Worm (Caenorhabditis elegans) whole organism, young adult: ENCODE data around the gene T04B2.3.

ENCODE experiments used
- B0019.2 ChIP-seq: fragments of 200-800 bp; sonication (Bioruptor generic); conservative IDR thresholded peaks from 2 replicates; pipeline ENCODE4 v1.3.6; 2022; ENCODE audit warnings: missing genetic modification reagents, missing genetic modification characterization, missing compliant biosample characterization
- F23B12.7 ChIP-seq: sonication (generic microtip); optimal IDR thresholded peaks from 2 replicates; lab custom pipeline; 2017; ENCODE audit warnings: missing genetic modification characterization, mild to moderate bottlenecking, missing compliant biosample characterization, antibody characterized with exemption, moderate library complexity; ENCODE audit not compliant: insufficient read depth
- F49E8.2 ChIP-seq: sonication (generic microtip); optimal IDR thresholded peaks from 3 replicates; lab custom pipeline; 2017; ENCODE audit warnings: missing genetic modification characterization, mild to moderate bottlenecking, missing compliant biosample characterization, antibody characterized with exemption, moderate library complexity; ENCODE audit not compliant: insufficient read depth
- K11D2.4 ChIP-seq: fragments of 200-800 bp; sonication (Bioruptor generic); IDR thresholded peaks from 2 replicates; pipeline ENCODE4 v1.3.6; 2022; ENCODE audit warnings: missing genetic modification reagents, missing genetic modification characterization, missing compliant biosample characterization
- T26A5.8 ChIP-seq: sonication (generic microtip); optimal IDR thresholded peaks from 2 replicates; lab custom pipeline; 2016; ENCODE audit warnings: missing genetic modification characterization, missing compliant biosample characterization
- Y53G8AR.9 ChIP-seq: fragments of 200-800 bp; sonication (Bioruptor generic); conservative IDR thresholded peaks from 2 replicates; pipeline ENCODE4 v1.3.6; 2022; ENCODE audit warnings: missing genetic modification reagents, missing genetic modification characterization, missing compliant biosample characterization
- Y67H2A.10 ChIP-seq: fragments of 200-800 bp; sonication (Bioruptor generic); conservative IDR thresholded peaks from 2 replicates; pipeline ENCODE4 v1.3.6; 2022; ENCODE audit warnings: missing genetic modification reagents, missing genetic modification characterization, missing compliant biosample characterization
- Y79H2A.3 ChIP-seq: fragments of 200-800 bp; sonication (Bioruptor generic); conservative IDR thresholded peaks from 2 replicates; pipeline ENCODE4 v1.3.6; 2022; ENCODE audit warnings: missing genetic modification reagents, missing genetic modification characterization, missing compliant biosample characterization
- aptf-3 ChIP-seq: fragments of 200-800 bp; sonication (Bioruptor generic); IDR thresholded peaks from 2 replicates; pipeline ENCODE4 v1.3.6; 2022; ENCODE audit warnings: missing genetic modification characterization, missing compliant biosample characterization
- attf-3 ChIP-seq: fragments of 200-800 bp; sonication (Bioruptor generic); conservative IDR thresholded peaks from 2 replicates; pipeline ENCODE4 v1.3.6; 2022; ENCODE audit warnings: missing genetic modification reagents, missing genetic modification characterization, missing compliant biosample characterization
- cebp-2 ChIP-seq: fragments of 200-800 bp; sonication (Bioruptor generic); IDR thresholded peaks from 2 replicates; pipeline ENCODE4 v1.3.6; 2022; ENCODE audit warnings: missing genetic modification characterization, missing compliant biosample characterization
- ceh-100 ChIP-seq: fragments of 200-800 bp; sonication (Bioruptor generic); IDR thresholded peaks from 2 replicates; pipeline ENCODE4 v1.3.6; 2022; ENCODE audit warnings: missing genetic modification reagents, missing genetic modification characterization, missing compliant biosample characterization
- chd-7 ChIP-seq: sonication (generic microtip); optimal IDR thresholded peaks from 2 replicates; lab custom pipeline; 2016; ENCODE audit warnings: mild to moderate bottlenecking, missing genetic modification characterization, moderate library complexity, missing compliant biosample characterization
- dox-1 ChIP-seq: fragments of 200-800 bp; sonication (Bioruptor generic); IDR thresholded peaks from 2 replicates; pipeline ENCODE4 v1.3.6; 2022; ENCODE audit warnings: missing genetic modification reagents, missing genetic modification characterization, missing compliant biosample characterization
- dpl-1 ChIP-seq: fragments of 150-350 bp; optimal IDR thresholded peaks from 2 replicates; lab custom pipeline; 2014; ENCODE audit warnings: missing biosample characterization, missing genetic modification reagents, missing genetic modification characterization
- efl-1 ChIP-seq: fragments of 150-350 bp; optimal IDR thresholded peaks from 2 replicates; lab custom pipeline; 2014; ENCODE audit warnings: missing biosample characterization, missing genetic modification reagents, missing genetic modification characterization
- egl-18 ChIP-seq: fragments of 200-800 bp; sonication (Bioruptor generic); IDR thresholded peaks from 2 replicates; pipeline ENCODE4 v1.3.6; 2022; ENCODE audit warnings: missing genetic modification reagents, missing genetic modification characterization, missing compliant biosample characterization
- fkh-3 ChIP-seq: sonication (generic microtip); optimal IDR thresholded peaks from 2 replicates; lab custom pipeline; 2016; ENCODE audit warnings: mild to moderate bottlenecking, missing genetic modification characterization, missing compliant biosample characterization
- gei-17 ChIP-seq: fragments of 200-800 bp; sonication (Bioruptor generic); optimal IDR thresholded peaks from 2 replicates; lab custom pipeline; 2018; ENCODE audit warnings: mild to moderate bottlenecking, missing genetic modification characterization, missing compliant biosample characterization
- him-1 ChIP-seq: sonication (generic microtip); optimal IDR thresholded peaks from 2 replicates; lab custom pipeline; 2016; ENCODE audit warnings: missing genotype, missing genetic modification reagents, missing genetic modification characterization, missing compliant biosample characterization
- hlh-12 ChIP-seq: sonication (generic microtip); optimal IDR thresholded peaks from 2 replicates; lab custom pipeline; 2016; ENCODE audit warnings: missing genetic modification characterization, missing compliant biosample characterization
- hlh-26 ChIP-seq: fragments of 200-800 bp; sonication (Bioruptor generic); conservative IDR thresholded peaks from 2 replicates; pipeline ENCODE4 v1.3.6; 2022; ENCODE audit warnings: missing genetic modification reagents, missing genetic modification characterization, missing compliant biosample characterization
- hmg-20 ChIP-seq: fragments of 200-800 bp; sonication (Bioruptor generic); IDR thresholded peaks from 2 replicates; pipeline ENCODE4 v1.3.6; 2022; ENCODE audit warnings: missing genetic modification reagents, missing genetic modification characterization, missing compliant biosample characterization
- lin-54 ChIP-seq: fragments of 200-800 bp; sonication (Bioruptor generic); optimal IDR thresholded peaks from 2 replicates; lab custom pipeline; 2018; ENCODE audit warnings: mild to moderate bottlenecking, missing genetic modification characterization, missing compliant biosample characterization
- lir-1 ChIP-seq: fragments of 200-800 bp; sonication (Bioruptor generic); conservative IDR thresholded peaks from 2 replicates; pipeline ENCODE4 v1.3.6; 2022; ENCODE audit warnings: missing genetic modification reagents, missing genetic modification characterization, missing compliant biosample characterization
- lsl-1 ChIP-seq: fragments of 200-800 bp; sonication (Bioruptor generic); optimal IDR thresholded peaks from 2 replicates; lab custom pipeline; 2018; ENCODE audit warnings: mild to moderate bottlenecking, missing genetic modification characterization, moderate library complexity, missing compliant biosample characterization
- lsy-27 ChIP-seq: sonication (generic microtip); optimal IDR thresholded peaks from 2 replicates; lab custom pipeline; 2017; ENCODE audit warnings: missing genetic modification characterization, mild to moderate bottlenecking, missing compliant biosample characterization, antibody characterized with exemption, missing genotype, borderline replicate concordance; ENCODE audit not compliant: insufficient read depth
- madf-3 ChIP-seq: fragments of 200-800 bp; sonication (Bioruptor generic); IDR thresholded peaks from 2 replicates; pipeline ENCODE4 v1.3.6; 2022; ENCODE audit warnings: missing genetic modification reagents, missing genetic modification characterization, missing compliant biosample characterization
- madf-6 ChIP-seq: fragments of 200-800 bp; sonication (Bioruptor generic); IDR thresholded peaks from 2 replicates; pipeline ENCODE4 v1.3.6; 2022; ENCODE audit warnings: missing genetic modification reagents, missing genetic modification characterization, missing compliant biosample characterization
- madf-8 ChIP-seq: fragments of 200-800 bp; sonication (Bioruptor generic); conservative IDR thresholded peaks from 2 replicates; pipeline ENCODE4 v1.3.6; 2022; ENCODE audit warnings: missing genetic modification reagents, missing genetic modification characterization, missing compliant biosample characterization
- mcd-1 ChIP-seq: fragments of 200-800 bp; sonication (Bioruptor generic); IDR thresholded peaks from 2 replicates; pipeline ENCODE4 v1.3.6; 2022; ENCODE audit warnings: missing genetic modification reagents, missing genetic modification characterization, missing compliant biosample characterization
- mel-28 ChIP-seq: sonication (generic microtip); optimal IDR thresholded peaks from 2 replicates; lab custom pipeline; 2016; ENCODE audit warnings: borderline replicate concordance, mild to moderate bottlenecking, missing genetic modification characterization, missing compliant biosample characterization
- nfyb-1 ChIP-seq: fragments of 200-800 bp; sonication (Bioruptor generic); IDR thresholded peaks from 2 replicates; pipeline ENCODE4 v1.3.6; 2022; ENCODE audit warnings: missing genetic modification reagents, missing genetic modification characterization, missing compliant biosample characterization
- nhr-179 ChIP-seq: sonication (generic microtip); optimal IDR thresholded peaks from 2 replicates; lab custom pipeline; 2016; ENCODE audit warnings: mild to moderate bottlenecking, missing genetic modification characterization, missing compliant biosample characterization
- nhr-80 ChIP-seq: sonication (generic microtip); optimal IDR thresholded peaks from 2 replicates; lab custom pipeline; 2016; ENCODE audit warnings: missing genetic modification characterization, missing compliant biosample characterization
- nhr-90 ChIP-seq: sonication (generic microtip); optimal IDR thresholded peaks from 2 replicates; lab custom pipeline; 2016; ENCODE audit warnings: missing genotype, mild to moderate bottlenecking, missing genetic modification characterization, missing compliant biosample characterization
- pha-4 ChIP-seq: fragments of 150-350 bp; sonication (generic microtip); optimal IDR thresholded peaks from 2 replicates; lab custom pipeline; 2014; ENCODE audit warnings: missing biosample characterization, missing genetic modification reagents, missing genetic modification characterization
- rcor-1 ChIP-seq: fragments of 200-800 bp; sonication (Bioruptor generic); IDR thresholded peaks from 2 replicates; pipeline ENCODE4 v1.3.6; 2022; ENCODE audit warnings: missing genetic modification reagents, missing genetic modification characterization, missing compliant biosample characterization
- rec-8 ChIP-seq, 2 experiments: sonication (generic microtip); optimal IDR thresholded peaks; 2 replicates each; lab custom pipeline; 2016; ENCODE audit warnings: mild to moderate bottlenecking in 2 of 2, missing genetic modification characterization in 2 of 2, missing genetic modification reagents in 2 of 2, missing genotype in 2 of 2, missing biosample characterization in 1 of 2, missing compliant biosample characterization in 1 of 2, moderate library complexity in 1 of 2
- snpc-3.4 ChIP-seq: sonication (generic microtip); optimal IDR thresholded peaks from 2 replicates; lab custom pipeline; 2017; ENCODE audit warnings: missing genetic modification characterization, mild to moderate bottlenecking, missing compliant biosample characterization, antibody characterized with exemption, moderate library complexity, missing genotype, missing genetic modification reagents
- somi-1 ChIP-seq: fragments of 200-800 bp; sonication (Bioruptor generic); optimal IDR thresholded peaks from 2 replicates; lab custom pipeline; 2018; ENCODE audit warnings: mild to moderate bottlenecking, missing genetic modification characterization, missing compliant biosample characterization
- tlf-1 ChIP-seq: fragments of 200-800 bp; sonication (Bioruptor generic); optimal IDR thresholded peaks from 2 replicates; lab custom pipeline; 2018; ENCODE audit warnings: mild to moderate bottlenecking, missing genetic modification characterization, missing compliant biosample characterization
- ztf-18 ChIP-seq: sonication (generic microtip); optimal IDR thresholded peaks from 2 replicates; lab custom pipeline; 2016; ENCODE audit warnings: missing genotype, mild to moderate bottlenecking, missing genetic modification characterization, missing compliant biosample characterization
- ztf-26 ChIP-seq: sonication (generic microtip); optimal IDR thresholded peaks from 2 replicates; lab custom pipeline; 2017; ENCODE audit warnings: missing genetic modification characterization, missing compliant biosample characterization
- ztf-28 ChIP-seq: fragments of 200-800 bp; sonication (Bioruptor generic); IDR thresholded peaks from 2 replicates; pipeline ENCODE4 v1.3.6; 2022; ENCODE audit warnings: missing genetic modification reagents, missing genetic modification characterization, missing compliant biosample characterization

T04B2.3 gene

DNA sequence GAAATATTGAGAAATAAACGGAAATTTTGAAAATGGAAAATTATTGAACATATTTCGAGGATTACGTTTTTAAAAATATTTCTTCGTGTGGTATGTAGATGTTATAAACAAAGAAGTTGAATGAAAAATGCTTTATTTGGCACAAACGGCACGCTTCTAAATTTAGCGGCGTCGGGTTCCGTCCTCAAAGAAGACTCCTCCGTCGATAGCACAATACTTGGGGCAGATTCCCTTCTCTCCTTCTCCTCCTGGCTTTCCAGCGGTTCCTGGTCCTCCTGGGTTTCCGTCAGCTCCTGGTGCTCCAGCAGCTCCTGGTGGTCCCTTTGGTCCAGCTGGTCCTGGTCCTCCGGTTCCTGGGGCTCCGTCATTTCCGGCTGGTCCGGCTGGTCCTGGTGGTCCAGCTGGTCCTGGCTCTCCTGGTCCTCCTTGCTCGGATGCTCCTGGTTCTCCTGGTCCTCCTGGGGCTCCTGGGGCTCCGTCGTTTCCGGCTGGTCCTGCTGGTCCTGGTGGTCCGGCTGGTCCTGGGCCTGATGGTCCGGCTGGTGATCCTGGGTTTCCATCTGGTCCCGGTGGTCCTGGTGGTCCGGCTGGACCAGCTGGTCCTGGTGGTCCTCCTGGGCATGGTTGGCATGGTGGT lies 37.2 kb downstream of the T04B2.3 start, which contains the start of gene W01B6.8 (continued):
- TF ChIP-seq ztf-28 (no peak), madf-8 (no peak), aptf-3 (GFP tag; lab: Robert Waterston, UW) (no peak), K11D2.4 (GFP tag; lab: Robert Waterston, UW) (no peak), F49E8.2 (no peak), mel-28 (tag; lab: Kevin White, UChicago) (no peak), gei-17 (GFP tag; lab: Kevin White, UChicago) (no peak), attf-3 (GFP tag; lab: Robert Waterston, UW) (no peak), efl-1 (GFP tag; lab: Kevin White, UChicago) (no peak), hlh-26 (no peak), nhr-179 (no peak), madf-6 (GFP tag; lab: Robert Waterston, UW) (no peak), B0019.2 (no peak), lsy-27 (no peak), nfyb-1 (GFP tag; lab: Robert Waterston, UW) (no peak), hlh-12 (tag; lab: Kevin White, UChicago) (no peak), Y53G8AR.9 (GFP tag; lab: Robert Waterston, UW) (no peak), ztf-26 (tag; lab: Kevin White, UChicago) (no peak), F23B12.7 (no peak), ceh-100 (GFP tag; lab: Robert Waterston, UW) (no peak), dpl-1 (GFP tag; lab: Kevin White, UChicago) (no peak), cebp-2 (no peak), lir-1 (GFP tag; lab: Robert Waterston, UW) (0 out of 2 replicates have a peak, but pooled peaks have one; percentile 7), egl-18 (no peak), fkh-3 (tag; lab: Kevin White, UChicago) (peak; percentile 10), him-1 (tag; lab: Kevin White, UChicago) (no peak), madf-3 (GFP tag; lab: Robert Waterston, UW) (no peak), mcd-1 (GFP tag; lab: Robert Waterston, UW) (peak; percentile 44; the same call in 1 of the 2 replicates), Y79H2A.3 (no peak)
- TF ChIP-seq, all 124 proteins: peak for 6

DNA sequence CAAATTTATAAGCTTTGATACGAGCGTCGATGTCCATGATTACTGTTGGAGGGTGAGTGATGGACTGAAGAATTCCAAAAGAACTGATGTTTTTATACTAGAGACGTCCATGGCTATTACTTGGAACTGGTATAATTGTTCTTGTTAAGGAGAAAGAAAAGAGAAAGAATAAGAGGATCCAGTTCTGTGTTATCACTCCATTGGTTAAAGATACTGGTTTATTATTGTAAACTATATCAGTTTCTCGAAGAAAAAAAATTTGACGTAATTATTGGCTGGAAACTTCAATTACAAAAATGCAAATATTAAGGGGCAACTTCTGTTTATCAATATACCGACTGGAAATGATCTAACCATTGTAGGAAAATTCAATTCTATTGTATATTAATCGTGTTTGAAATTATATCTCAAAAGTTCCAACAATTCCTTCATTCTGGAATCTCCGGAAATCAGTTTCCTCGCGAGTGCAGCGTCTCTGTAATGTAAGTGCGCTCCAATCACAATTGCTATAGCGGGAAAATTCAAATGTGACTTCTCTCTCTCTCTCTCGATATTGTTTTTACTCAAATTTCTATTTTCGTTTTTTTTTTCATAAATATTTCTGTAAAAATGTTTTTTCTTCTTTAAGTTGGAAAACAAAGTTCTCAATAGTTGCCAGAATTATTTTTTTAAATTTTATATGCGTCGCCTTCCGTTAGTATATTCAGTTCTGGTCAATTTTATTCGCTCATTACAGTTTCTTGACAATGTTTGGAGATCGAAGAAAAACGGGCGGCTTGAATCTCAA lies 38.4 kb downstream of the T04B2.3 start, which contains the start of the genes col-2 and ndc-80:
TSS of gene col-2 (minus strand) at position 51 of the 787 bp plus-strand sequence.
TSS of gene ndc-80 (plus strand) at position 737 of the 787 bp plus-strand sequence.
- TF ChIP-seq pha-4 (tag; lab: Kevin White, UChicago) = peak; percentile 12
- TF ChIP-seq T26A5.8 = no peak
- no peak for TF ChIP-seq Y67H2A.10 (GFP tag; lab: Robert Waterston, UW)
- no peak for TF ChIP-seq hlh-26
- 0 out of 2 replicates have a peak, but pooled peaks have one; percentile 13 for TF ChIP-seq rcor-1
- TF ChIP-seq tlf-1 (GFP tag; lab: Kevin White, UChicago) = no peak
- peak; percentile 32 for TF ChIP-seq nhr-80
- TF ChIP-seq nhr-90 (tag; lab: Kevin White, UChicago) = no peak
- TF ChIP-seq ztf-18 (tag; lab: Kevin White, UChicago) = no peak
- peak; percentile 78 for TF ChIP-seq lin-54 (GFP tag; lab: Kevin White, UChicago)
- no peak for TF ChIP-seq hmg-20 (GFP tag; lab: Robert Waterston, UW)
- peak; percentile 91 for TF ChIP-seq F23B12.7
- no peak for TF ChIP-seq somi-1
- TF ChIP-seq fkh-3 (tag; lab: Kevin White, UChicago) = no peak
- TF ChIP-seq snpc-3.4 (tag; lab: Kevin White, UChicago) = peak; percentile 55
- TF ChIP-seq F49E8.2 = peak; percentile 37
- TF ChIP-seq ceh-100 (GFP tag; lab: Robert Waterston, UW) = peak; percentile 95
- TF ChIP-seq dox-1 (GFP tag; lab: Robert Waterston, UW) = peak; percentile 56
- peak; percentile 44 for TF ChIP-seq lsl-1
- TF ChIP-seq rec-8 (tag; optimal IDR thresholded peaks at IDR 0.05; lab: Kevin White, UChicago) = no peak
- TF ChIP-seq mel-28 (tag; lab: Kevin White, UChicago) = no peak
- no peak for TF ChIP-seq lir-1 (GFP tag; lab: Robert Waterston, UW)
- TF ChIP-seq him-1 (tag; lab: Kevin White, UChicago) = peak; percentile 4
- TF ChIP-seq chd-7 = no peak
